Worm (Caenorhabditis elegans) whole organism, L4 larva: ENCODE measurements around the gene F40F9.10.

Experiments used
- F10B5.3 ChIP-seq: sonication (generic microtip); optimal IDR thresholded peaks from 2 replicates; lab custom pipeline; 2016; ENCODE audit warnings: mild to moderate bottlenecking, missing genetic modification characterization, missing compliant biosample characterization
- arid-1 ChIP-seq: fragments of 200-800 bp; sonication (Bioruptor generic); conservative IDR thresholded peaks from 2 replicates; pipeline ENCODE4 v1.3.6; 2022; ENCODE audit warnings: missing genetic modification reagents, missing genetic modification characterization, missing compliant biosample characterization
- ces-1 ChIP-seq: fragments of 150-350 bp; sonication (generic microtip); optimal IDR thresholded peaks from 4 replicates; lab custom pipeline; 2014; ENCODE audit warnings: missing biosample characterization, missing genetic modification reagents, missing genetic modification characterization
- dve-1 ChIP-seq: sonication (generic microtip); optimal IDR thresholded peaks from 2 replicates; lab custom pipeline; 2017; ENCODE audit warnings: antibody characterized with exemption, mild to moderate bottlenecking, missing genetic modification characterization, missing compliant biosample characterization; ENCODE audit not compliant: insufficient read depth
- egl-27 ChIP-seq: sonication (generic microtip); optimal IDR thresholded peaks from 3 replicates; lab custom pipeline; 2017; ENCODE audit warnings: missing biosample characterization, missing genetic modification reagents, missing genetic modification characterization
- lin-15B ChIP-seq: fragments of 150-350 bp; sonication (generic microtip); optimal IDR thresholded peaks from 3 replicates; lab custom pipeline; 2014; ENCODE audit warnings: missing biosample characterization, missing genetic modification characterization
- nhr-237 ChIP-seq: sonication (generic microtip); optimal IDR thresholded peaks from 2 replicates; lab custom pipeline; 2017; ENCODE audit warnings: missing biosample characterization, missing genetic modification characterization
- nhr-28 ChIP-seq: fragments of 150-350 bp; optimal IDR thresholded peaks from 2 replicates; lab custom pipeline; 2014; ENCODE audit warnings: missing biosample characterization, missing genetic modification characterization
- nhr-76 ChIP-seq: fragments of 150-350 bp; optimal IDR thresholded peaks from 2 replicates; lab custom pipeline; 2014; ENCODE audit warnings: missing biosample characterization, missing genetic modification characterization
- spr-1 ChIP-seq: sonication (generic microtip); optimal IDR thresholded peaks from 2 replicates; lab custom pipeline; 2016; ENCODE audit warnings: mild to moderate bottlenecking, missing genetic modification characterization, missing compliant biosample characterization

- TF ChIP-seq nhr-76 (tag; lab: Kevin White, UChicago) (no peak), dve-1 (no peak), egl-27 (no peak), lin-15B (no peak), spr-1 (tag; lab: Kevin White, UChicago) (no peak), nhr-237 (tag; lab: Kevin White, UChicago) (no peak), arid-1 (no peak), F10B5.3 (tag; lab: Kevin White, UChicago) (no peak), ces-1 (GFP tag; lab: Kevin White, UChicago) (no peak), nhr-28 (tag; lab: Kevin White, UChicago) (peak; percentile 50)
These were observed 27.4 kb upstream of the F40F9.10 start, which contains the start of gene sta-2 for ce11 chrV:9740858-9741257.
